Worm (Caenorhabditis elegans): ENCODE data around the gene spsb-1.

- TF ChIP-seq mdl-1 (tag; optimal IDR thresholded peaks at IDR 0.05): no peak
- TF ChIP-seq gmeb-1 (tag; optimal IDR thresholded peaks at IDR 0.05): no peak
- TF ChIP-seq nhr-6 (tag; optimal IDR thresholded peaks at IDR 0.05): no peak
- no peak for TF ChIP-seq nhr-12 (tag; optimal IDR thresholded peaks at IDR 0.05)
- no peak for TF ChIP-seq crh-2 (tag; optimal IDR thresholded peaks at IDR 0.05)
- TF ChIP-seq skn-1 (tag; optimal IDR thresholded peaks at IDR 0.05): no peak
- no peak for TF ChIP-seq zag-1 (tag; optimal IDR thresholded peaks at IDR 0.05)
- no peak for TF ChIP-seq lin-39 (tag; optimal IDR thresholded peaks at IDR 0.05)
- no peak for TF ChIP-seq snpc-4 (tag; optimal IDR thresholded peaks at IDR 0.05)
- TF ChIP-seq unc-62 (GFP tag; optimal IDR thresholded peaks at IDR 0.05): no peak
Observed at ce11 chrII:15253980-15254493, 57.5 kb downstream of the spsb-1 start.
